Fruit fly (Drosophila melanogaster) whole organism, embryonic: ENCODE data around the gene mib1.

Experiments used
- Atf3 ChIP-seq: fragments of 200-800 bp; sonication (Bioruptor generic); optimal IDR thresholded peaks from 3 replicates; lab custom pipeline; 2016; ENCODE audit warnings: missing biosample characterization, missing genetic modification characterization
- BEAF-32 ChIP-seq: fragments of 200-800 bp; sonication (Bioruptor generic); optimal IDR thresholded peaks from 3 replicates; lab custom pipeline; 2017; ENCODE audit warnings: missing biosample characterization, missing genetic modification characterization, mild to moderate bottlenecking, moderate library complexity, missing genetic modification reagents
- Blimp-1 ChIP-seq: fragments of 200-800 bp; sonication (Bioruptor generic); optimal IDR thresholded peaks from 3 replicates; lab custom pipeline; 2018; ENCODE audit warnings: missing biosample characterization, missing genetic modification characterization, mild to moderate bottlenecking, moderate library complexity, missing genetic modification reagents
- CG10267 ChIP-seq: fragments of 200-800 bp; sonication (Bioruptor generic); optimal IDR thresholded peaks from 2 replicates; lab custom pipeline; 2018; ENCODE audit warnings: missing biosample characterization, mild to moderate bottlenecking, missing genetic modification characterization, moderate library complexity
- CG10274 ChIP-seq: fragments of 200-800 bp; sonication (Bioruptor generic); optimal IDR thresholded peaks from 3 replicates; lab custom pipeline; 2017; ENCODE audit warnings: missing biosample characterization, mild to moderate bottlenecking, missing genetic modification characterization
- CG11504 ChIP-seq: fragments of 200-800 bp; sonication (Bioruptor generic); optimal IDR thresholded peaks from 3 replicates; lab custom pipeline; 2019; ENCODE audit warnings: missing biosample characterization, mild to moderate bottlenecking, missing genetic modification characterization, moderate library complexity
- CG12299 ChIP-seq: fragments of 200-800 bp; sonication (Bioruptor generic); optimal IDR thresholded peaks from 2 replicates; lab custom pipeline; 2018; ENCODE audit warnings: missing biosample characterization, mild to moderate bottlenecking, missing genetic modification characterization
- CG12391 ChIP-seq: fragments of 200-800 bp; sonication (Bioruptor generic); optimal IDR thresholded peaks from 3 replicates; lab custom pipeline; 2018; ENCODE audit warnings: missing biosample characterization, mild to moderate bottlenecking, missing genetic modification characterization, moderate library complexity
- CG15073 ChIP-seq: fragments of 200-800 bp; sonication (Bioruptor generic); optimal IDR thresholded peaks from 2 replicates; lab custom pipeline; 2016; ENCODE audit warnings: missing biosample characterization, missing genetic modification characterization
- CG1529 ChIP-seq: fragments of 200-800 bp; sonication (Bioruptor generic); optimal IDR thresholded peaks from 3 replicates; lab custom pipeline; 2018; ENCODE audit warnings: missing biosample characterization, missing genetic modification characterization
- CG2199 ChIP-seq: fragments of 200-800 bp; sonication (Bioruptor generic); IDR thresholded peaks from 3 replicates; pipeline ENCODE4 v1.3.6; 2022; ENCODE audit warnings: missing biosample characterization, missing genetic modification characterization
- CG3065 ChIP-seq: fragments of 200-800 bp; sonication (Bioruptor generic); optimal IDR thresholded peaks from 2 replicates; lab custom pipeline; 2016; ENCODE audit warnings: missing biosample characterization, missing genetic modification characterization
- CG3407 ChIP-seq: fragments of 200-800 bp; sonication (Bioruptor generic); optimal IDR thresholded peaks from 2 replicates; lab custom pipeline; 2018; ENCODE audit warnings: missing biosample characterization, mild to moderate bottlenecking, missing genetic modification characterization
- CG3995 ChIP-seq: fragments of 200-800 bp; sonication (Bioruptor generic); optimal IDR thresholded peaks from 3 replicates; lab custom pipeline; 2016; ENCODE audit warnings: missing biosample characterization, missing genetic modification characterization
- CG4424 ChIP-seq: fragments of 200-800 bp; sonication (Bioruptor generic); optimal IDR thresholded peaks from 3 replicates; lab custom pipeline; 2016; ENCODE audit warnings: missing biosample characterization, missing genetic modification characterization
- CG6813 ChIP-seq: fragments of 200-800 bp; sonication (Bioruptor generic); optimal IDR thresholded peaks from 2 replicates; lab custom pipeline; 2017; ENCODE audit warnings: missing biosample characterization, missing genetic modification characterization, mild to moderate bottlenecking, moderate library complexity, missing genetic modification reagents
- CG8089 ChIP-seq: fragments of 200-800 bp; sonication (Bioruptor generic); optimal IDR thresholded peaks from 3 replicates; lab custom pipeline; 2016; ENCODE audit warnings: missing biosample characterization, missing genetic modification characterization
- CG8359 ChIP-seq: fragments of 200-800 bp; sonication (Bioruptor generic); optimal IDR thresholded peaks from 2 replicates; lab custom pipeline; 2017; ENCODE audit warnings: missing biosample characterization, mild to moderate bottlenecking, missing genetic modification characterization, borderline replicate concordance
- CrebB ChIP-seq: fragments of 200-800 bp; sonication (Bioruptor generic); optimal IDR thresholded peaks from 3 replicates; lab custom pipeline; 2018; ENCODE audit warnings: missing biosample characterization, mild to moderate bottlenecking, missing genetic modification characterization
- Drgx ChIP-seq: fragments of 200-800 bp; sonication (Bioruptor generic); IDR thresholded peaks from 2 replicates; pipeline ENCODE4 v1.3.6; 2022; ENCODE audit warnings: missing biosample characterization, missing genetic modification characterization
- E2f1 ChIP-seq: fragments of 200-800 bp; sonication (Bioruptor generic); IDR thresholded peaks from 2 replicates; pipeline ENCODE4 v1.3.6; 2022; ENCODE audit warnings: missing biosample characterization, missing genetic modification characterization
- Fer3 ChIP-seq: fragments of 200-800 bp; sonication (Bioruptor generic); optimal IDR thresholded peaks from 2 replicates; lab custom pipeline; 2018; ENCODE audit warnings: missing biosample characterization, mild to moderate bottlenecking, missing genetic modification characterization, moderate library complexity
- H15 ChIP-seq: fragments of 200-800 bp; sonication (Bioruptor generic); IDR thresholded peaks from 3 replicates; pipeline ENCODE4 v1.3.6; 2022; ENCODE audit warnings: missing biosample characterization, missing genetic modification characterization
- HLH3B ChIP-seq: fragments of 200-800 bp; sonication (Bioruptor generic); IDR thresholded peaks from 2 replicates; pipeline ENCODE4 v1.3.6; 2022; ENCODE audit warnings: missing biosample characterization, missing genetic modification characterization
- Hmr ChIP-seq: fragments of 200-800 bp; sonication (Bioruptor generic); optimal IDR thresholded peaks from 3 replicates; lab custom pipeline; 2017; ENCODE audit warnings: mild to moderate bottlenecking, missing biosample characterization, missing genetic modification reagents, missing genetic modification characterization
- Hr3 ChIP-seq: fragments of 200-800 bp; sonication (Bioruptor generic); optimal IDR thresholded peaks from 3 replicates; lab custom pipeline; 2016; ENCODE audit warnings: missing biosample characterization, missing genetic modification characterization
- NFAT ChIP-seq: fragments of 200-800 bp; sonication (Bioruptor generic); IDR thresholded peaks from 2 replicates; pipeline ENCODE4 v1.3.6; 2022; ENCODE audit warnings: missing biosample characterization, missing genetic modification characterization
- Poxn ChIP-seq: fragments of 200-800 bp; sonication (Bioruptor generic); IDR thresholded peaks from 2 replicates; pipeline ENCODE4 v1.3.6; 2022; ENCODE audit warnings: missing biosample characterization, missing genetic modification characterization
- Side ChIP-seq: fragments of 200-800 bp; sonication (Bioruptor generic); optimal IDR thresholded peaks from 2 replicates; lab custom pipeline; 2016; ENCODE audit warnings: missing biosample characterization, missing genetic modification characterization
- Sin3A ChIP-seq: fragments of >200 bp; optimal IDR thresholded peaks from 2 replicates; lab custom pipeline; 2018
- Taf1 ChIP-seq: fragments of 200-800 bp; sonication (Bioruptor generic); IDR thresholded peaks from 2 replicates; pipeline ENCODE4 v1.3.6; 2022; ENCODE audit warnings: missing biosample characterization, missing genetic modification characterization
- Trl ChIP-seq, 3 experiments: fragments of >200 bp in 2 of 3; fragments of 200-800 bp in 1 of 3; sonication (Bioruptor generic) in 1 of 3; optimal IDR thresholded peaks; 2 replicates in 1 of 3; 3 replicates in 2 of 3; lab custom pipeline; 2016 to 2017; ENCODE audit warnings: missing biosample characterization in 1 of 3, missing genetic modification characterization in 1 of 3
- chm ChIP-seq: fragments of 200-800 bp; sonication (Bioruptor generic); IDR thresholded peaks from 2 replicates; pipeline ENCODE4 v1.3.6; 2022; ENCODE audit warnings: missing biosample characterization, missing genetic modification characterization
- dati ChIP-seq: fragments of 200-800 bp; sonication (Bioruptor generic); IDR thresholded peaks from 2 replicates; pipeline ENCODE4 v1.3.6; 2022; ENCODE audit warnings: missing biosample characterization, missing genetic modification characterization
- fd64A ChIP-seq: fragments of 200-800 bp; sonication (Bioruptor generic); optimal IDR thresholded peaks from 3 replicates; lab custom pipeline; 2018; ENCODE audit warnings: missing biosample characterization, mild to moderate bottlenecking, missing genetic modification characterization
- fd96Cb ChIP-seq: fragments of 200-800 bp; sonication (Bioruptor generic); optimal IDR thresholded peaks from 2 replicates; lab custom pipeline; 2018; ENCODE audit warnings: missing biosample characterization, mild to moderate bottlenecking, missing genetic modification characterization, moderate library complexity
- ftz-f1 ChIP-seq: fragments of 200-800 bp; sonication (Bioruptor generic); optimal IDR thresholded peaks from 2 replicates; lab custom pipeline; 2016; ENCODE audit warnings: missing biosample characterization, missing genetic modification characterization
- gro ChIP-seq: fragments of 200-800 bp; sonication (Bioruptor generic); optimal IDR thresholded peaks from 2 replicates; lab custom pipeline; 2016; ENCODE audit warnings: missing biosample characterization, missing genetic modification characterization
- gsb ChIP-seq: fragments of 200-800 bp; sonication (Bioruptor generic); IDR thresholded peaks from 2 replicates; pipeline ENCODE4 v1.3.6; 2022; ENCODE audit warnings: missing biosample characterization, missing genetic modification characterization
- gt ChIP-seq: fragments of 200-800 bp; sonication (Bioruptor generic); IDR thresholded peaks from 2 replicates; pipeline ENCODE4 v1.3.6; 2022; ENCODE audit warnings: missing biosample characterization, missing genetic modification characterization
- lmd ChIP-seq: fragments of 200-800 bp; sonication (Bioruptor generic); IDR thresholded peaks from 2 replicates; pipeline ENCODE4 v1.3.6; 2022; ENCODE audit warnings: missing biosample characterization, missing genetic modification characterization
- p53 ChIP-seq: fragments of 200-800 bp; sonication (Bioruptor generic); optimal IDR thresholded peaks from 2 replicates; lab custom pipeline; 2016; ENCODE audit warnings: missing biosample characterization, missing genetic modification characterization
- psq ChIP-seq: fragments of 200-800 bp; sonication (Bioruptor generic); optimal IDR thresholded peaks from 2 replicates; lab custom pipeline; 2017; ENCODE audit warnings: missing biosample characterization, missing genetic modification characterization
- run ChIP-seq: fragments of 200-800 bp; sonication (Bioruptor generic); optimal IDR thresholded peaks from 3 replicates; lab custom pipeline; 2018; ENCODE audit warnings: missing biosample characterization, mild to moderate bottlenecking, missing genetic modification characterization
- shn ChIP-seq: fragments of 200-800 bp; sonication (Bioruptor generic); optimal IDR thresholded peaks from 3 replicates; lab custom pipeline; 2016; ENCODE audit warnings: missing biosample characterization, missing genetic modification characterization
- sim ChIP-seq: fragments of 200-800 bp; sonication (Bioruptor generic); IDR thresholded peaks from 2 replicates; pipeline ENCODE4 v1.3.6; 2022; ENCODE audit warnings: missing biosample characterization, missing genetic modification characterization
- sr ChIP-seq: fragments of 200-800 bp; sonication (Bioruptor generic); IDR thresholded peaks from 3 replicates; pipeline ENCODE4 v1.3.6; 2022; ENCODE audit warnings: missing biosample characterization, missing genetic modification characterization
- twi ChIP-seq: fragments of 200-800 bp; optimal IDR thresholded peaks from 2 replicates; lab custom pipeline; 2019; ENCODE audit warnings: missing biosample characterization, mild to moderate bottlenecking, missing genetic modification characterization, moderate library complexity
- zfh1 ChIP-seq: fragments of 200-800 bp; sonication (Bioruptor generic); IDR thresholded peaks from 3 replicates; pipeline ENCODE4 v1.3.6; 2022; ENCODE audit warnings: missing biosample characterization, missing genetic modification characterization

Gene mib1

DNA sequence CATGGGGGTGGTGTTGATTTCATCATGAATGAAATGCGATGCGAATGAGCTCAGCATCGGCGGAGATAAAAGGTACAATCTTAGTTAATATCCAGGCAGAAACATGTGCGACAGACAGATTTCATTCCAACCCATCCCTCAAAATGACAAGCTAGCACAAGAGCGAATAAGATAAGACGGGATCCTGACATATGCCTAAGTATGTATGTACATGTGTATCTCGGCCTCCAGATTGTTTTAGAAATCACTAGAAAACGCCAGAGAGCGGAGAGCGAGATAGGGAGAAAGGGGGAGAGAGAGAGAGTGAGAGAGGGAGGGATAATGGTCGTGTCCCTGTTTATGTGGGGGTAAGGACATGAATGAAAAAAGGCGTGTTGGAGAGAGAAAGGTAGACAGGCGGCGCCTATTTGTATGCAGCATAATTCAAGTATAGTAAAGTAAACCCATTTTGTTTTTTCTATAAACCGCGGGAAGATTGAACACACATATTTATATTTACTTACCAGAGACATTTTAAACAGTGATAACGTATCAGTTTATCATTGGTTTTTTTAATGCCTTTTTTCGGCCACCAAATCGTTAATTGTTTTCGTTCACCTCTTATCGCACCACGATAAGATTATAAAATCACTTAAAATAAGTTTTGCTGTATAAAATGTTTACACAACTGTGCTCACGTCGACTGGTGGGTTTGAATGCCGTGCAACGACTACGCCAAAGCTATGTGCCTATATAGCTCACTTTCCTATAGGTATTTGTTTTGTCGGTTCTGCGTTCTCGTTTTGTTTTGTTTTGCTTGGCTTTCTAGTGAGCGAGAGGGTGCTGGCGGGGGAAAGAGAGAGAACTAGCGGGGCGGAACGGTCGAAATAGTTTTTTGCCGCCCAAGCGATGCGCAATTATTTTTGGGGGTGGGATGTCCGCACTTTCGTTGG is 38.6 kb upstream of the mib1 start (continued):
- TF ChIP-seq p53 (GFP tag; lab: Kevin White, UChicago) = no peak
- no peak for TF ChIP-seq CG8089 (GFP tag; lab: Kevin White, UChicago)
- TF ChIP-seq CG12391 (tag; lab: Kevin White, UChicago) = peak; percentile 22
- TF ChIP-seq Atf3 (GFP tag; lab: Kevin White, UChicago) = no peak
- TF ChIP-seq twi (tag; lab: Kevin White, UChicago) = peak; percentile 88
- 0 out of 2 replicates have a peak, but pooled peaks have one; percentile 4 for TF ChIP-seq sim
- peak; percentile 72 for TF ChIP-seq run (tag; lab: Kevin White, UChicago)
- TF ChIP-seq CG2199 (GFP tag; lab: Robert Waterston, UW) = peak; percentile 64; the same call in 2 of the 3 replicates
- TF ChIP-seq lmd = peak; percentile 12; the same call in 1 of the 2 replicates
- peak; percentile 54 for TF ChIP-seq Hmr (GFP tag; lab: Kevin White, UChicago)
- TF ChIP-seq fd64A = peak; percentile 57
- no peak for TF ChIP-seq CG3407 (GFP tag; lab: Kevin White, UChicago)
- peak; percentile 53 for TF ChIP-seq Drgx (GFP tag; lab: Robert Waterston, UW)
- TF ChIP-seq gsb (GFP tag; lab: Robert Waterston, UW) = no peak
- peak; percentile 27 for TF ChIP-seq CG8359 (GFP tag; lab: Kevin White, UChicago)
- TF ChIP-seq Poxn = no peak
- TF ChIP-seq zfh1 (GFP tag; lab: Robert Waterston, UW) = no peak
- TF ChIP-seq HLH3B (GFP tag; lab: Robert Waterston, UW) = no peak
- TF ChIP-seq CG3065 = no peak
- TF ChIP-seq NFAT (GFP tag; lab: Robert Waterston, UW) = peak; percentile 47; the same call in 1 of the 2 replicates
- TF ChIP-seq CG15073 = no peak
- TF ChIP-seq Fer3 (tag; lab: Kevin White, UChicago) = peak; percentile 51
- TF ChIP-seq fd96Cb (tag; lab: Kevin White, UChicago) = no peak
- TF ChIP-seq sr (GFP tag; lab: Robert Waterston, UW) = 0 out of 3 replicates have a peak, but pooled peaks have one; percentile 11
- TF ChIP-seq CG10274 (GFP tag; lab: Kevin White, UChicago) = no peak
- TF ChIP-seq CG3995 (GFP tag; lab: Kevin White, UChicago) = no peak
- no peak for TF ChIP-seq Blimp-1 (GFP tag; lab: Kevin White, UChicago)
- no peak for TF ChIP-seq CG4424 (GFP tag; lab: Kevin White, UChicago)
- TF ChIP-seq BEAF-32 (GFP tag; lab: Kevin White, UChicago) = no peak
- no peak for TF ChIP-seq shn (GFP tag; lab: Kevin White, UChicago)
- TF ChIP-seq H15 (GFP tag; lab: Robert Waterston, UW) = no peak
- no peak for TF ChIP-seq Side (GFP tag; lab: Kevin White, UChicago)
- peak; percentile 3 for TF ChIP-seq CG11504 (tag; lab: Kevin White, UChicago)
- TF ChIP-seq CG10267 = no peak
- TF ChIP-seq CG1529 (GFP tag; lab: Kevin White, UChicago) = no peak
- TF ChIP-seq CrebB (tag; lab: Kevin White, UChicago) = peak; percentile 82
- TF ChIP-seq ftz-f1 (GFP tag; lab: Kevin White, UChicago) = no peak
- peak; percentile 65 for TF ChIP-seq CG12299 (tag; lab: Kevin White, UChicago)
- no peak for TF ChIP-seq dati (GFP tag; lab: Robert Waterston, UW)
- TF ChIP-seq chm (GFP tag; lab: Robert Waterston, UW) = peak; percentile 81
- no peak for TF ChIP-seq Taf1
- TF ChIP-seq gt = no peak
- TF ChIP-seq E2f1 (GFP tag; lab: Robert Waterston, UW) = peak; percentile 6; the same call in 1 of the 2 replicates
- TF ChIP-seq gro = no peak
- TF ChIP-seq psq (GFP tag; lab: Kevin White, UChicago) = peak; percentile 48
- TF ChIP-seq CG6813 (GFP tag; lab: Kevin White, UChicago) = peak; percentile 72
- peak; percentile 84 to 90 for TF ChIP-seq Trl (optimal IDR thresholded peaks at IDR 0.05; lab: Kevin White, UChicago)
- TF ChIP-seq Trl (GFP tag; optimal IDR thresholded peaks at IDR 0.05; lab: Kevin White, UChicago) = no peak
- TF ChIP-seq Hr3 (GFP tag; lab: Kevin White, UChicago) = no peak
- no peak for TF ChIP-seq Sin3A (lab: Kevin White, UChicago)
